Fruit fly (Drosophila melanogaster): ENCODE results near the gene CG10237.
A peak's percentile ranks its signal among the peaks of the same experiment; 100 is the strongest.

CG10237 gene

DNA sequence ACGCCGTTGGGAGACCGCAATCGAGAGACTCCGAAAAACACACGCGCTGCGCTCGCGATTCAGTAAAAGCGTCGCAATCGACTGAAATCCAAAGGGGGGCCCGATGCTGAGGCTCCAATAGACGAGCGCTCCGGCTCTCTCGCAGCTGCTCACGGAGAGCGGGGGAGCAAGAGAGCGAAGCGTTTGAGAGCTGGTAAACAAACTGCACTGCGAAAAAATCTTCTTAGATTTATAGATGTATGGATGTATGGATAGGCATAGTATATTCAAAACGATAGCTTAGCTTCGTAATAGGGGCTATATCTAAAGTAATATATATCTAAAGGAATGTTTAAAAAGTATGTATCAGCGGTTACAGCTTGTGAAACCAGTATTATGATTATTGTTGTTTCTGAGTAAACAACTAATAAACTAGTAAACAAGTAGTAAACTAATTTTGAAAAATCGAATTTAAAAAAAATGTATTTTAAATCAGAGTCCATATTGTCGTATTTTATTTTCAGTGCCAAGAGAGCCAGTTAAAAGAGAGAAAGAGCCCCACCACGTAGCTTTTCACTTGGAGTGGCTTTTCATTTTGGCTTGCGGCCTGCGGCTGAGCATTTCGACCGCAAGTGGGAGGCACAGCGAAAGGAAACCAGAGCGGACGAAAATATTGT, 18.9 kb downstream of the CG10237 start, which contains the start of the genes Alp12 and CG13085 (continued):
- TF ChIP-seq chif (GFP tag; optimal IDR thresholded peaks at IDR 0.05), result peak; percentile 91 to 97
- TF ChIP-seq CG2129 (GFP tag; IDR thresholded peaks at IDR 0.05; ENCODE audit: partially characterized antibody), result no peak
- peak; percentile 95 for TF ChIP-seq CG11093 (GFP tag; IDR thresholded peaks at IDR 0.05)
- TF ChIP-seq CG8388 (GFP tag; optimal IDR thresholded peaks at IDR 0.05), result peak; percentile 97
- TF ChIP-seq CG31441 (GFP tag; IDR thresholded peaks at IDR 0.05), result peak; percentile 96
- TF ChIP-seq Ssrp (tag; optimal IDR thresholded peaks at IDR 0.05), result peak; percentile 98
- peak; percentile 89 for TF ChIP-seq CG10274 (GFP tag; optimal IDR thresholded peaks at IDR 0.05)
- TF ChIP-seq CG11504 (tag; optimal IDR thresholded peaks at IDR 0.05), result peak; percentile 97
- TF ChIP-seq Gsc (GFP tag; IDR thresholded peaks at IDR 0.05), result no peak
- peak; percentile 93 for TF ChIP-seq sd (tag; optimal IDR thresholded peaks at IDR 0.05)
- TF ChIP-seq ap (GFP tag; IDR thresholded peaks at IDR 0.05), result peak; percentile 92
- peak; percentile 83 for TF ChIP-seq Adf1 (GFP tag; IDR thresholded peaks at IDR 0.05)
- TF ChIP-seq NK7.1 (GFP tag; optimal IDR thresholded peaks at IDR 0.05), result peak; percentile 89
- TF ChIP-seq zen (tag; optimal IDR thresholded peaks at IDR 0.05), result peak; percentile 92
- TF ChIP-seq btn (GFP tag; optimal IDR thresholded peaks at IDR 0.05), result peak; percentile 83
- TF ChIP-seq CG15073 (GFP tag; optimal IDR thresholded peaks at IDR 0.05), result peak; percentile 79
- TF ChIP-seq CG12769 (tag; optimal IDR thresholded peaks at IDR 0.05), result peak; percentile 86
- TF ChIP-seq gcm (GFP tag; optimal IDR thresholded peaks at IDR 0.05), result peak; percentile 99
- TF ChIP-seq CG1233 (GFP tag; optimal IDR thresholded peaks at IDR 0.05), result peak; percentile 98
- TF ChIP-seq ac (GFP tag; optimal IDR thresholded peaks at IDR 0.05), result peak; percentile 73
- TF ChIP-seq Nf-YA (GFP tag; IDR thresholded peaks at IDR 0.05), result peak; percentile 88
- peak; percentile 91 for TF ChIP-seq ssp (GFP tag; IDR thresholded peaks at IDR 0.05)
- no peak for TF ChIP-seq Dfd (GFP tag; optimal IDR thresholded peaks at IDR 0.05)
- peak; percentile 99 for TF ChIP-seq BtbVII (GFP tag; optimal IDR thresholded peaks at IDR 0.05)
- TF ChIP-seq CG3281 (GFP tag; optimal IDR thresholded peaks at IDR 0.05), result peak; percentile 99
- peak; percentile 96 for TF ChIP-seq CG33557 (GFP tag; optimal IDR thresholded peaks at IDR 0.05)
- TF ChIP-seq crc (GFP tag; optimal IDR thresholded peaks at IDR 0.05), result peak; percentile 89
- no peak for TF ChIP-seq D (optimal IDR thresholded peaks at IDR 0.05)
- TF ChIP-seq D (GFP tag; optimal IDR thresholded peaks at IDR 0.05), result peak; percentile 98
- peak; percentile 23 for TF ChIP-seq fd102C (GFP tag; optimal IDR thresholded peaks at IDR 0.05)
- TF ChIP-seq Vsx1 (GFP tag; optimal IDR thresholded peaks at IDR 0.05), result peak; percentile 96
- no peak for TF ChIP-seq Dref (GFP tag; IDR thresholded peaks at IDR 0.05)
- peak; percentile 98 for TF ChIP-seq CG10979 (tag; optimal IDR thresholded peaks at IDR 0.05)
- peak; percentile 98 for TF ChIP-seq NfI (GFP tag; optimal IDR thresholded peaks at IDR 0.05)
- peak; percentile 94 for TF ChIP-seq CG5180 (GFP tag; optimal IDR thresholded peaks at IDR 0.05)
- peak; percentile 85 for TF ChIP-seq jumu (GFP tag; optimal IDR thresholded peaks at IDR 0.05)
- peak; percentile 97 for TF ChIP-seq unpg (GFP tag; optimal IDR thresholded peaks at IDR 0.05)
- TF ChIP-seq CG7928 (GFP tag; optimal IDR thresholded peaks at IDR 0.05), result peak; percentile 79
- peak; percentile 98 for TF ChIP-seq CG2875 (GFP tag; optimal IDR thresholded peaks at IDR 0.05)
- TF ChIP-seq gce (GFP tag; IDR thresholded peaks at IDR 0.05), result no peak; the same call in 1 of the 3 replicates
- no peak for TF ChIP-seq br (optimal IDR thresholded peaks at IDR 0.05)
- peak; percentile 90 for TF ChIP-seq CG11456 (GFP tag; IDR thresholded peaks at IDR 0.05)
- TF ChIP-seq CG1024 (GFP tag; IDR thresholded peaks at IDR 0.05), result peak; percentile 81
- peak; percentile 96 for TF ChIP-seq CG14441 (GFP tag; IDR thresholded peaks at IDR 0.05)
- TF ChIP-seq CG17802 (tag; optimal IDR thresholded peaks at IDR 0.05), result peak; percentile 82
- peak; percentile 95 for TF ChIP-seq Ada2b (GFP tag; IDR thresholded peaks at IDR 0.05)
- peak; percentile 95 for TF ChIP-seq Nf-YC (tag; optimal IDR thresholded peaks at IDR 0.05)
- TF ChIP-seq CG4282 (GFP tag; optimal IDR thresholded peaks at IDR 0.05), result peak; percentile 70
- peak; percentile 98 for TF ChIP-seq tap (tag; optimal IDR thresholded peaks at IDR 0.05)
- TF ChIP-seq CG3163 (GFP tag; optimal IDR thresholded peaks at IDR 0.05), result peak; percentile 81
